Worm (Caenorhabditis elegans): ENCODE results near the gene edg-1.

The edg-1 gene

ce11 chrIV:11316106-11316505 is 4.5 kb upstream of the edg-1 start:
- TF ChIP-seq ref-1 (GFP tag; conservative IDR thresholded peaks at IDR 0.05) (no peak), flt-1 (GFP tag; IDR thresholded peaks at IDR 0.05) (no peak), ztf-29 (GFP tag; IDR thresholded peaks at IDR 0.05) (no peak), klf-2 (GFP tag; conservative IDR thresholded peaks at IDR 0.05) (no peak), cog-1 (tag; optimal IDR thresholded peaks at IDR 0.05) (no peak), ztf-23 (GFP tag; IDR thresholded peaks at IDR 0.05) (no peak), tab-1 (GFP tag; IDR thresholded peaks at IDR 0.05) (no peak), T22C8.4 (GFP tag; IDR thresholded peaks at IDR 0.05) (no peak), med-1 (GFP tag; optimal IDR thresholded peaks at IDR 0.05; ENCODE audit: insufficient read depth) (no peak)

ce11 chrIV:11316640-11317039 is 4.0 kb upstream of the edg-1 start:
- TF ChIP-seq klf-2 (GFP tag; conservative IDR thresholded peaks at IDR 0.05) (no peak), ztf-23 (GFP tag; IDR thresholded peaks at IDR 0.05) (no peak), T22C8.4 (GFP tag; IDR thresholded peaks at IDR 0.05) (no peak), ref-1 (GFP tag; conservative IDR thresholded peaks at IDR 0.05) (no peak), tab-1 (GFP tag; IDR thresholded peaks at IDR 0.05) (no peak), flt-1 (GFP tag; IDR thresholded peaks at IDR 0.05) (no peak), cog-1 (tag; optimal IDR thresholded peaks at IDR 0.05) (no peak), med-1 (GFP tag; optimal IDR thresholded peaks at IDR 0.05; ENCODE audit: insufficient read depth) (no peak), ztf-29 (GFP tag; IDR thresholded peaks at IDR 0.05) (no peak)

ce11 chrIV:11317119-11317518 is 3.5 kb upstream of the edg-1 start, which contains the start of gene gspd-1:
gspd-1 (plus strand) TSS chrIV:11317419.
- TF ChIP-seq cog-1 (tag; optimal IDR thresholded peaks at IDR 0.05): no peak
- no peak for TF ChIP-seq T22C8.4 (GFP tag; IDR thresholded peaks at IDR 0.05)
- no peak for TF ChIP-seq tab-1 (GFP tag; IDR thresholded peaks at IDR 0.05)
- TF ChIP-seq ztf-29 (GFP tag; IDR thresholded peaks at IDR 0.05): no peak
- TF ChIP-seq ref-1 (GFP tag; conservative IDR thresholded peaks at IDR 0.05): no peak
- TF ChIP-seq flt-1 (GFP tag; IDR thresholded peaks at IDR 0.05): no peak
- no peak for TF ChIP-seq klf-2 (GFP tag; conservative IDR thresholded peaks at IDR 0.05)
- no peak for TF ChIP-seq ztf-23 (GFP tag; IDR thresholded peaks at IDR 0.05)
- TF ChIP-seq med-1 (GFP tag; optimal IDR thresholded peaks at IDR 0.05; ENCODE audit: insufficient read depth): no peak

ce11 chrIV:11319884-11320362 is 677 bp upstream of the edg-1 start, which contains the start of gene B0035.18:
B0035.18 (plus strand) TSS chrIV:11320312.
- TF ChIP-seq ztf-23 (GFP tag; IDR thresholded peaks at IDR 0.05): no peak
- TF ChIP-seq cog-1 (tag; optimal IDR thresholded peaks at IDR 0.05): no peak
- no peak for TF ChIP-seq ref-1 (GFP tag; conservative IDR thresholded peaks at IDR 0.05)
- no peak for TF ChIP-seq flt-1 (GFP tag; IDR thresholded peaks at IDR 0.05)
- TF ChIP-seq klf-2 (GFP tag; conservative IDR thresholded peaks at IDR 0.05): no peak
- no peak for TF ChIP-seq tab-1 (GFP tag; IDR thresholded peaks at IDR 0.05)
- no peak for TF ChIP-seq med-1 (GFP tag; optimal IDR thresholded peaks at IDR 0.05; ENCODE audit: insufficient read depth)
- TF ChIP-seq ztf-29 (GFP tag; IDR thresholded peaks at IDR 0.05): no peak
- TF ChIP-seq T22C8.4 (GFP tag; IDR thresholded peaks at IDR 0.05): no peak

- TF ChIP-seq T22C8.4 (GFP tag; IDR thresholded peaks at IDR 0.05) (no peak), tab-1 (GFP tag; IDR thresholded peaks at IDR 0.05) (no peak), ztf-29 (GFP tag; IDR thresholded peaks at IDR 0.05) (no peak), ref-1 (GFP tag; conservative IDR thresholded peaks at IDR 0.05) (no peak), klf-2 (GFP tag; conservative IDR thresholded peaks at IDR 0.05) (no peak), flt-1 (GFP tag; IDR thresholded peaks at IDR 0.05) (no peak), cog-1 (tag; optimal IDR thresholded peaks at IDR 0.05) (no peak), ztf-23 (GFP tag; IDR thresholded peaks at IDR 0.05) (no peak), med-1 (GFP tag; optimal IDR thresholded peaks at IDR 0.05; ENCODE audit: insufficient read depth) (no peak)
Observed at ce11 chrIV:11323666-11324065, 3.1 kb downstream of the edg-1 start.

ce11 chrIV:11324741-11325140 is 4.1 kb downstream of the edg-1 start, which contains the start of gene his-48:
his-48 (plus strand) TSS chrIV:11324745.
- peak; percentile 38; the same call in 1 of the 2 replicates for TF ChIP-seq flt-1 (GFP tag; IDR thresholded peaks at IDR 0.05)

- TF ChIP-seq cog-1 (tag; optimal IDR thresholded peaks at IDR 0.05) (no peak), flt-1 (GFP tag; IDR thresholded peaks at IDR 0.05) (no peak), ref-1 (GFP tag; conservative IDR thresholded peaks at IDR 0.05) (no peak), ztf-29 (GFP tag; IDR thresholded peaks at IDR 0.05) (no peak), T22C8.4 (GFP tag; IDR thresholded peaks at IDR 0.05) (no peak), ztf-23 (GFP tag; IDR thresholded peaks at IDR 0.05) (no peak), klf-2 (GFP tag; conservative IDR thresholded peaks at IDR 0.05) (no peak), tab-1 (GFP tag; IDR thresholded peaks at IDR 0.05) (no peak), med-1 (GFP tag; optimal IDR thresholded peaks at IDR 0.05; ENCODE audit: insufficient read depth) (no peak)
Observed at ce11 chrIV:11326939-11327565, 6.5 kb downstream of the edg-1 start, which contains the start of gene B0035.21. B0035.21 (plus strand) TSS chrIV:11327260.

- TF ChIP-seq cog-1 (tag; optimal IDR thresholded peaks at IDR 0.05): no peak
- TF ChIP-seq ztf-23 (GFP tag; IDR thresholded peaks at IDR 0.05): no peak
- TF ChIP-seq T22C8.4 (GFP tag; IDR thresholded peaks at IDR 0.05): no peak
- no peak for TF ChIP-seq tab-1 (GFP tag; IDR thresholded peaks at IDR 0.05)
- TF ChIP-seq med-1 (GFP tag; optimal IDR thresholded peaks at IDR 0.05; ENCODE audit: insufficient read depth): no peak
- TF ChIP-seq klf-2 (GFP tag; conservative IDR thresholded peaks at IDR 0.05): no peak
- no peak for TF ChIP-seq ref-1 (GFP tag; conservative IDR thresholded peaks at IDR 0.05)
- no peak for TF ChIP-seq flt-1 (GFP tag; IDR thresholded peaks at IDR 0.05)
- no peak for TF ChIP-seq ztf-29 (GFP tag; IDR thresholded peaks at IDR 0.05)
Observed at ce11 chrIV:11329269-11329668, 8.7 kb downstream of the edg-1 start, which contains the start of gene leo-1. leo-1 (minus strand) TSS chrIV:11329369.

ce11 chrIV:11332751-11333150 is 12.2 kb downstream of the edg-1 start, which contains the start of gene sart-3:
sart-3 (minus strand) TSS chrIV:11332969.
- TF ChIP-seq ref-1 (GFP tag; conservative IDR thresholded peaks at IDR 0.05) (no peak), flt-1 (GFP tag; IDR thresholded peaks at IDR 0.05) (no peak), ztf-29 (GFP tag; IDR thresholded peaks at IDR 0.05) (no peak), T22C8.4 (GFP tag; IDR thresholded peaks at IDR 0.05) (no peak), tab-1 (GFP tag; IDR thresholded peaks at IDR 0.05) (no peak), ztf-23 (GFP tag; IDR thresholded peaks at IDR 0.05) (no peak)
